Fruit fly (Drosophila melanogaster) whole organism, embryonic: ENCODE results near the gene Rrp47.

Experiments used
- Atf3 ChIP-seq: fragments of 200-800 bp; sonication (Bioruptor generic); optimal IDR thresholded peaks from 3 replicates; lab custom pipeline; 2016; ENCODE audit warnings: missing biosample characterization, missing genetic modification characterization
- CG10565 ChIP-seq: fragments of 200-800 bp; sonication (Bioruptor generic); optimal IDR thresholded peaks from 3 replicates; lab custom pipeline; 2016; ENCODE audit warnings: missing biosample characterization, mild to moderate bottlenecking, missing genetic modification characterization
- CG11504 ChIP-seq: fragments of 200-800 bp; sonication (Bioruptor generic); optimal IDR thresholded peaks from 3 replicates; lab custom pipeline; 2019; ENCODE audit warnings: missing biosample characterization, mild to moderate bottlenecking, missing genetic modification characterization, moderate library complexity
- CG15514 ChIP-seq: fragments of 200-800 bp; sonication (Bioruptor generic); optimal IDR thresholded peaks from 3 replicates; lab custom pipeline; 2017; ENCODE audit warnings: missing biosample characterization, missing genetic modification characterization, mild to moderate bottlenecking, moderate library complexity, missing genetic modification reagents
- CG1602 ChIP-seq: fragments of 200-800 bp; sonication (Bioruptor generic); optimal IDR thresholded peaks from 3 replicates; lab custom pipeline; 2016; ENCODE audit warnings: missing biosample characterization, missing genetic modification characterization
- CG1647 ChIP-seq: fragments of 200-800 bp; sonication (Bioruptor generic); optimal IDR thresholded peaks from 3 replicates; lab custom pipeline; 2016; ENCODE audit warnings: missing biosample characterization, missing genetic modification characterization
- CG16815 ChIP-seq: fragments of 200-800 bp; sonication (Bioruptor generic); optimal IDR thresholded peaks from 3 replicates; lab custom pipeline; 2017; ENCODE audit warnings: missing biosample characterization, mild to moderate bottlenecking, missing genetic modification characterization
- CG18011 ChIP-seq: fragments of 200-800 bp; sonication (Bioruptor generic); optimal IDR thresholded peaks from 2 replicates; lab custom pipeline; 2017; ENCODE audit warnings: missing biosample characterization, missing genetic modification characterization, mild to moderate bottlenecking, moderate library complexity, missing genotype
- CG2129 ChIP-seq: fragments of 200-800 bp; sonication (Bioruptor generic); IDR thresholded peaks from 2 replicates; pipeline ENCODE4 v1.3.6; 2022; ENCODE audit warnings: missing biosample characterization, missing genetic modification characterization; ENCODE audit not compliant: partially characterized antibody
- CG2678 ChIP-seq: fragments of 200-800 bp; sonication (Bioruptor generic); optimal IDR thresholded peaks from 3 replicates; lab custom pipeline; 2019; ENCODE audit warnings: missing biosample characterization, mild to moderate bottlenecking, missing genetic modification characterization, moderate library complexity
- CG2712 ChIP-seq: fragments of 200-800 bp; optimal IDR thresholded peaks from 3 replicates; lab custom pipeline; 2019; ENCODE audit warnings: missing biosample characterization, mild to moderate bottlenecking, missing genetic modification characterization, moderate library complexity
- CG32532 ChIP-seq: fragments of 200-800 bp; sonication (Bioruptor generic); IDR thresholded peaks from 2 replicates; pipeline ENCODE4 v1.3.6; 2022; ENCODE audit warnings: missing biosample characterization, missing genetic modification characterization
- CG3995 ChIP-seq: fragments of 200-800 bp; sonication (Bioruptor generic); optimal IDR thresholded peaks from 3 replicates; lab custom pipeline; 2016; ENCODE audit warnings: missing biosample characterization, missing genetic modification characterization
- CG4424 ChIP-seq: fragments of 200-800 bp; sonication (Bioruptor generic); optimal IDR thresholded peaks from 3 replicates; lab custom pipeline; 2016; ENCODE audit warnings: missing biosample characterization, missing genetic modification characterization
- CG4617 ChIP-seq: fragments of 200-800 bp; sonication (Bioruptor generic); optimal IDR thresholded peaks from 3 replicates; lab custom pipeline; 2016; ENCODE audit warnings: missing biosample characterization, missing genetic modification characterization, borderline replicate concordance
- CG6175 ChIP-seq: fragments of 200-800 bp; sonication (Bioruptor generic); IDR thresholded peaks from 3 replicates; pipeline ENCODE4 v1.3.6; 2022; ENCODE audit warnings: missing biosample characterization, missing genetic modification characterization
- CG6254 ChIP-seq: fragments of 200-800 bp; sonication (Bioruptor generic); optimal IDR thresholded peaks from 3 replicates; lab custom pipeline; 2017; ENCODE audit warnings: mild to moderate bottlenecking, missing biosample characterization, missing genetic modification reagents, missing genetic modification characterization
- CG7963 ChIP-seq: fragments of 200-800 bp; sonication (Bioruptor generic); IDR thresholded peaks from 3 replicates; pipeline ENCODE4 v1.3.6; 2022; ENCODE audit warnings: missing biosample characterization, missing genetic modification characterization; ENCODE audit not compliant: partially characterized antibody
- CG8290 ChIP-seq, 3 experiments: fragments of 200-800 bp; sonication (Bioruptor generic); optimal IDR thresholded peaks; 2 replicates each; lab custom pipeline; 2016 to 2019; ENCODE audit warnings: missing biosample characterization in 3 of 3, missing genetic modification characterization in 3 of 3, mild to moderate bottlenecking in 2 of 3, moderate library complexity in 1 of 3
- CG8924 ChIP-seq: fragments of 200-800 bp; optimal IDR thresholded peaks from 3 replicates; lab custom pipeline; 2019; ENCODE audit warnings: missing biosample characterization, mild to moderate bottlenecking, missing genetic modification characterization, moderate library complexity
- CG9609 ChIP-seq: fragments of 200-800 bp; sonication (Bioruptor generic); optimal IDR thresholded peaks from 3 replicates; lab custom pipeline; 2016; ENCODE audit warnings: missing biosample characterization, missing genetic modification characterization
- Camta ChIP-seq: fragments of 200-800 bp; sonication (Bioruptor generic); optimal IDR thresholded peaks from 2 replicates; lab custom pipeline; 2016; ENCODE audit warnings: missing biosample characterization, missing genetic modification characterization
- D19A ChIP-seq: fragments of 200-800 bp; optimal IDR thresholded peaks from 3 replicates; lab custom pipeline; 2019; ENCODE audit warnings: missing biosample characterization, mild to moderate bottlenecking, missing genetic modification characterization, moderate library complexity
- Dll ChIP-seq: fragments of 200-800 bp; sonication (Bioruptor generic); IDR thresholded peaks from 4 replicates; pipeline ENCODE4 v1.3.6; 2022; ENCODE audit warnings: missing biosample characterization, missing genetic modification characterization; ENCODE audit not compliant: partially characterized antibody
- Ets65A ChIP-seq: fragments of 200-800 bp; sonication (Bioruptor generic); peaks from one replicate; lab custom pipeline; 2016; ENCODE audit warnings: missing biosample characterization, missing genetic modification characterization
- Fer1 ChIP-seq: fragments of 200-800 bp; sonication (Bioruptor generic); optimal IDR thresholded peaks from 2 replicates; lab custom pipeline; 2017; ENCODE audit warnings: missing biosample characterization, mild to moderate bottlenecking, missing genetic modification characterization
- H2.0 ChIP-seq: fragments of 200-800 bp; sonication (Bioruptor generic); IDR thresholded peaks from 2 replicates; pipeline ENCODE4 v1.3.6; 2022; ENCODE audit warnings: missing biosample characterization, missing genetic modification characterization
- HLH4C ChIP-seq: fragments of 200-800 bp; sonication (Bioruptor generic); IDR thresholded peaks from 3 replicates; pipeline ENCODE4 v1.3.6; 2022; ENCODE audit warnings: missing biosample characterization, missing genetic modification characterization; ENCODE audit not compliant: partially characterized antibody
- HmgZ ChIP-seq: fragments of 200-800 bp; sonication (Bioruptor generic); optimal IDR thresholded peaks from 2 replicates; lab custom pipeline; 2018; ENCODE audit warnings: missing biosample characterization, mild to moderate bottlenecking, missing genetic modification characterization
- Hr51 ChIP-seq, 2 experiments: fragments of 200-800 bp; sonication (Bioruptor generic); optimal IDR thresholded peaks; 2 replicates in 1 of 2; 3 replicates in 1 of 2; lab custom pipeline; 2016 to 2018; ENCODE audit warnings: missing biosample characterization in 2 of 2, missing genetic modification characterization in 2 of 2, mild to moderate bottlenecking in 1 of 2, moderate library complexity in 1 of 2
- Lpt ChIP-seq: fragments of >200 bp; optimal IDR thresholded peaks from 2 replicates; lab custom pipeline; 2018; ENCODE audit warnings: missing biosample characterization, missing genetic modification characterization
- Med ChIP-seq: fragments of 200-800 bp; sonication (Bioruptor generic); peaks from one replicate; lab custom pipeline; 2016; ENCODE audit warnings: missing biosample characterization, missing genetic modification characterization, mild to moderate bottlenecking, inconsistent platforms, moderate library complexity
- Nf-YC ChIP-seq: fragments of 200-800 bp; optimal IDR thresholded peaks from 3 replicates; lab custom pipeline; 2019; ENCODE audit warnings: missing biosample characterization, mild to moderate bottlenecking, missing genetic modification characterization, moderate library complexity
- Pdp1 ChIP-seq, 2 experiments: fragments of 200-800 bp; sonication (Bioruptor generic); optimal IDR thresholded peaks; 3 replicates each; lab custom pipeline; 2016; ENCODE audit warnings: missing biosample characterization in 2 of 2, missing genetic modification characterization in 2 of 2, mild to moderate bottlenecking in 1 of 2, moderate library complexity in 1 of 2
- Scr ChIP-seq: fragments of 200-800 bp; sonication (Bioruptor generic); IDR thresholded peaks from 2 replicates; pipeline ENCODE4 v1.3.6; 2022; ENCODE audit warnings: missing biosample characterization, missing genetic modification characterization; ENCODE audit not compliant: partially characterized antibody
- Xbp1 ChIP-seq: fragments of 200-800 bp; sonication (Bioruptor generic); optimal IDR thresholded peaks from 3 replicates; lab custom pipeline; 2016; ENCODE audit warnings: missing biosample characterization, mild to moderate bottlenecking, missing genetic modification characterization
- cato ChIP-seq: fragments of 200-800 bp; sonication (Bioruptor generic); optimal IDR thresholded peaks from 2 replicates; lab custom pipeline; 2016; ENCODE audit warnings: missing biosample characterization, missing genetic modification characterization, borderline replicate concordance
- danr ChIP-seq: fragments of 200-800 bp; sonication (Bioruptor generic); IDR thresholded peaks from 2 replicates; pipeline ENCODE4 v1.3.6; 2022; ENCODE audit warnings: missing biosample characterization, missing genetic modification characterization
- dm ChIP-seq: fragments of 200-800 bp; sonication (Bioruptor generic); optimal IDR thresholded peaks from 3 replicates; lab custom pipeline; 2016; ENCODE audit warnings: missing biosample characterization, missing genetic modification characterization
- grau ChIP-seq: fragments of 200-800 bp; optimal IDR thresholded peaks from 3 replicates; lab custom pipeline; 2019; ENCODE audit warnings: missing biosample characterization, mild to moderate bottlenecking, missing genetic modification characterization, moderate library complexity
- hb ChIP-seq: fragments of 200-800 bp; sonication (Bioruptor generic); IDR thresholded peaks from 3 replicates; pipeline ENCODE4 v1.3.6; 2022; ENCODE audit warnings: missing biosample characterization, missing genetic modification characterization; ENCODE audit not compliant: partially characterized antibody
- jing ChIP-seq: fragments of 200-800 bp; sonication (Bioruptor generic); optimal IDR thresholded peaks from 2 replicates; lab custom pipeline; 2018; ENCODE audit warnings: missing biosample characterization, mild to moderate bottlenecking, missing genetic modification characterization
- jumu ChIP-seq: fragments of 200-800 bp; sonication (Bioruptor generic); optimal IDR thresholded peaks from 3 replicates; lab custom pipeline; 2016; ENCODE audit warnings: missing biosample characterization, missing genetic modification characterization
- kni ChIP-seq: fragments of 200-800 bp; sonication (Bioruptor generic); optimal IDR thresholded peaks from 3 replicates; lab custom pipeline; 2017; ENCODE audit warnings: mild to moderate bottlenecking, missing biosample characterization, missing genetic modification reagents, missing genetic modification characterization
- p53 ChIP-seq: fragments of 200-800 bp; sonication (Bioruptor generic); optimal IDR thresholded peaks from 2 replicates; lab custom pipeline; 2016; ENCODE audit warnings: missing biosample characterization, missing genetic modification characterization
- sens ChIP-seq: fragments of 200-800 bp; sonication (Bioruptor generic); peaks from one replicate; lab custom pipeline; 2016; ENCODE audit warnings: missing biosample characterization, missing genetic modification characterization
- so ChIP-seq: fragments of 200-800 bp; sonication (Bioruptor generic); IDR thresholded peaks from 3 replicates; pipeline ENCODE4 v1.3.6; 2022; ENCODE audit warnings: missing biosample characterization, missing genetic modification characterization
- unpg ChIP-seq: fragments of 200-800 bp; sonication (Bioruptor generic); optimal IDR thresholded peaks from 3 replicates; lab custom pipeline; 2018; ENCODE audit warnings: missing biosample characterization, mild to moderate bottlenecking, missing genetic modification characterization, moderate library complexity
- z ChIP-seq: fragments of 200-800 bp; sonication (Bioruptor generic); IDR thresholded peaks from 3 replicates; pipeline ENCODE4 v1.3.6; 2022; ENCODE audit warnings: missing biosample characterization, missing genetic modification characterization

Gene Rrp47

DNA sequence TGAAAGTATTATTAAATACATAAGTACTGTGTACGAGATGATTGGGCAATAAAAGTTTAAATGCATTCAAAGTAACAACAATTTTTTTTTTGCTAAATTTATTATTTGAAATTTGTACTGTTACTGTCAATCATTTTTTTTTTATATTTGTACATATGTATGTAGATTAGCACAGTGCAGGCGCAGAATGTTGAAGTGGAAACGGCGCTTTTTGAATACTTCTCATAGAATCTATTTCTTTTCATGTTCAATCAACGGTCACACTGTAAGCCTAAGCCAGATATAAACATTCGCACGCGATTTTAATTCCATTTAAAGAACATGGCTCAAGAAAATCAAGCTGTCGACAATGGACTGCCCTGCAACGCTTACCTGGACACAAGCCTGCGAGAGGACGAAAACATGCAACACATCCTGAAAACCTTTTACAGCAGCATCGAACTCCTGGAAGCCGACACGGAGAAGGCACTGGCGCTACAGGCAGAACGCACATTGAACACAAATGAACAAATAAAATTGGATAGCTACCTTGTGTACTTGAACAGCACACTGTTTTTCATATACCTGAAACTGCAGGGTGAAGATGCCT, at the start of gene Rrp47:
TSS of gene Rrp47 (plus strand) at position 163 of the 589 bp plus-strand sequence.
- TF ChIP-seq sens (GFP tag; lab: Kevin White, UChicago): peak; percentile 71
- TF ChIP-seq CG1602: no peak
- TF ChIP-seq CG4424 (GFP tag; lab: Kevin White, UChicago): no peak
- TF ChIP-seq CG10565 (GFP tag; lab: Kevin White, UChicago): no peak
- no peak for TF ChIP-seq Xbp1 (GFP tag; lab: Kevin White, UChicago)
- no peak for TF ChIP-seq Fer1 (GFP tag; lab: Kevin White, UChicago)
- no peak for TF ChIP-seq unpg (GFP tag; lab: Kevin White, UChicago)
- TF ChIP-seq CG4617: peak; percentile 60
- TF ChIP-seq CG7963 (GFP tag; lab: Robert Waterston, UW): no peak
- no peak for TF ChIP-seq Lpt (GFP tag; lab: Kevin White, UChicago)
- no peak for TF ChIP-seq Dll (GFP tag; lab: Robert Waterston, UW)
- no peak for TF ChIP-seq Ets65A (GFP tag; lab: Kevin White, UChicago)
- TF ChIP-seq CG2129 (GFP tag; lab: Robert Waterston, UW): no peak
- no peak for TF ChIP-seq Hr51 (GFP tag; optimal IDR thresholded peaks at IDR 0.05; lab: Kevin White, UChicago)
- no peak for TF ChIP-seq hb (GFP tag; lab: Robert Waterston, UW)
- TF ChIP-seq jumu (GFP tag; lab: Kevin White, UChicago): no peak
- no peak for TF ChIP-seq CG1647 (GFP tag; lab: Kevin White, UChicago)
- peak; percentile 51 for TF ChIP-seq CG8924 (tag; lab: Kevin White, UChicago)
- no peak for TF ChIP-seq Atf3 (GFP tag; lab: Kevin White, UChicago)
- TF ChIP-seq Pdp1 (GFP tag; optimal IDR thresholded peaks at IDR 0.05; lab: Kevin White, UChicago): peak in 1 of 2 experiments; percentile 7
- TF ChIP-seq CG6254: no peak
- no peak for TF ChIP-seq CG6175 (GFP tag; lab: Robert Waterston, UW)
- no peak for TF ChIP-seq Nf-YC (tag; lab: Kevin White, UChicago)
- TF ChIP-seq kni: no peak
- no peak for TF ChIP-seq so (GFP tag; lab: Robert Waterston, UW)
- peak; percentile 5 for TF ChIP-seq CG8290 (GFP tag; optimal IDR thresholded peaks at IDR 0.05; lab: Kevin White, UChicago)
- TF ChIP-seq CG8290 (tag; optimal IDR thresholded peaks at IDR 0.05; lab: Kevin White, UChicago): no peak
- no peak for TF ChIP-seq H2.0
- TF ChIP-seq CG16815 (GFP tag; lab: Kevin White, UChicago): no peak
- TF ChIP-seq z (GFP tag; lab: Robert Waterston, UW): no peak
- peak; percentile 37 for TF ChIP-seq CG3995
- TF ChIP-seq CG15514 (GFP tag; lab: Kevin White, UChicago): no peak
- no peak for TF ChIP-seq HLH4C (GFP tag; lab: Robert Waterston, UW)
- no peak for TF ChIP-seq grau (tag; lab: Kevin White, UChicago)
- TF ChIP-seq danr (GFP tag; lab: Robert Waterston, UW): no peak
- TF ChIP-seq cato (GFP tag; lab: Kevin White, UChicago): no peak
- no peak for TF ChIP-seq CG32532 (GFP tag; lab: Robert Waterston, UW)
- peak; percentile 10 for TF ChIP-seq HmgZ (tag; lab: Kevin White, UChicago)
- no peak for TF ChIP-seq Scr
- TF ChIP-seq Med: peak; percentile 5
- TF ChIP-seq jing (GFP tag; lab: Kevin White, UChicago): no peak
- TF ChIP-seq CG2712 (tag; lab: Kevin White, UChicago): peak; percentile 13
- TF ChIP-seq dm (GFP tag; lab: Kevin White, UChicago): peak; percentile 8
- no peak for TF ChIP-seq CG2678 (tag; lab: Kevin White, UChicago)
- no peak for TF ChIP-seq p53 (GFP tag; lab: Kevin White, UChicago)
- TF ChIP-seq Camta (GFP tag; lab: Kevin White, UChicago): no peak
- no peak for TF ChIP-seq CG18011 (GFP tag; lab: Kevin White, UChicago)
- TF ChIP-seq D19A (tag; lab: Kevin White, UChicago): peak; percentile 8
- no peak for TF ChIP-seq CG9609 (GFP tag; lab: Kevin White, UChicago)
- no peak for TF ChIP-seq CG11504
